Fruit fly (Drosophila melanogaster) whole organism, embryonic: ENCODE data around the gene Nprl3.

Source experiments
- CG8478 ChIP-seq: fragments of >200 bp; optimal IDR thresholded peaks from 2 replicates; lab custom pipeline; 2018
- Dp ChIP-seq: fragments of 200-800 bp; sonication (Bioruptor generic); optimal IDR thresholded peaks from 2 replicates; lab custom pipeline; 2018; ENCODE audit warnings: missing biosample characterization, mild to moderate bottlenecking, missing genetic modification characterization, moderate library complexity
- NFAT ChIP-seq: fragments of 200-800 bp; sonication (Bioruptor generic); IDR thresholded peaks from 2 replicates; pipeline ENCODE4 v1.3.6; 2022; ENCODE audit warnings: missing biosample characterization, missing genetic modification characterization
- dmrt11E ChIP-seq: fragments of 200-800 bp; sonication (Bioruptor generic); optimal IDR thresholded peaks from 3 replicates; lab custom pipeline; 2018; ENCODE audit warnings: missing biosample characterization, mild to moderate bottlenecking, missing genetic modification characterization, moderate library complexity
- gcm ChIP-seq: fragments of 200-800 bp; sonication (Bioruptor generic); optimal IDR thresholded peaks from 2 replicates; lab custom pipeline; 2019; ENCODE audit warnings: missing biosample characterization, mild to moderate bottlenecking, missing genetic modification characterization, moderate library complexity
- pnt ChIP-seq: fragments of 200-800 bp; sonication (Bioruptor generic); optimal IDR thresholded peaks from 3 replicates; lab custom pipeline; 2016; ENCODE audit warnings: missing biosample characterization, missing genetic modification characterization

- TF ChIP-seq dmrt11E (no peak), pnt (GFP tag; lab: Kevin White, UChicago) (no peak), CG8478 (no peak), Dp (GFP tag; lab: Kevin White, UChicago) (no peak), gcm (GFP tag; lab: Kevin White, UChicago) (no peak), NFAT (GFP tag; lab: Robert Waterston, UW) (no peak)
Observed at dm6 chr3L:13973377-13974111, 28.1 kb downstream of the Nprl3 start, which contains the start of the genes CG13738 and Hsc70-1.
